Fruit fly (Drosophila melanogaster) whole organism, adult: ENCODE results near the gene CG42393.
A peak's percentile ranks its signal among the peaks of the same experiment; 100 is the strongest.

Experiments used
- CG11617 ChIP-seq: fragments of 200-800 bp; sonication (Bioruptor generic); optimal IDR thresholded peaks from 2 replicates; lab custom pipeline; 2017; ENCODE audit warnings: mild to moderate bottlenecking, missing biosample characterization, missing genetic modification reagents, missing genetic modification characterization
- CG12768 ChIP-seq: fragments of 200-800 bp; sonication (Bioruptor generic); optimal IDR thresholded peaks from 2 replicates; lab custom pipeline; 2017; ENCODE audit warnings: missing biosample characterization, missing genetic modification characterization, mild to moderate bottlenecking, moderate library complexity, missing genetic modification reagents
- CG14711 ChIP-seq: fragments of 200-800 bp; sonication (Bioruptor generic); optimal IDR thresholded peaks from 2 replicates; lab custom pipeline; 2018; ENCODE audit warnings: missing biosample characterization, mild to moderate bottlenecking, missing genetic modification characterization, moderate library complexity
- CG1620 ChIP-seq: fragments of 200-800 bp; sonication (Bioruptor generic); optimal IDR thresholded peaks from 2 replicates; lab custom pipeline; 2016; ENCODE audit warnings: missing biosample characterization, missing genetic modification characterization
- CG33017 ChIP-seq: fragments of 200-800 bp; sonication (Bioruptor generic); optimal IDR thresholded peaks from 2 replicates; lab custom pipeline; 2018; ENCODE audit warnings: missing biosample characterization, mild to moderate bottlenecking, missing genetic modification characterization, moderate library complexity
- CG5204 ChIP-seq: fragments of 200-800 bp; sonication (Bioruptor generic); optimal IDR thresholded peaks from 2 replicates; lab custom pipeline; 2016; ENCODE audit warnings: missing biosample characterization, missing genetic modification characterization
- CG7045 ChIP-seq: fragments of 200-800 bp; sonication (Bioruptor generic); optimal IDR thresholded peaks from 2 replicates; lab custom pipeline; 2017; ENCODE audit warnings: missing biosample characterization, mild to moderate bottlenecking, missing genetic modification characterization
- CG7101 ChIP-seq: fragments of 200-800 bp; sonication (Bioruptor generic); optimal IDR thresholded peaks from 2 replicates; lab custom pipeline; 2018; ENCODE audit warnings: missing biosample characterization, mild to moderate bottlenecking, missing genetic modification characterization, moderate library complexity
- Clk ChIP-seq: fragments of 200-800 bp; sonication (Bioruptor generic); optimal IDR thresholded peaks from 2 replicates; lab custom pipeline; 2017; ENCODE audit warnings: missing biosample characterization, missing genetic modification characterization
- Crg-1 ChIP-seq: fragments of 200-800 bp; sonication (Bioruptor generic); optimal IDR thresholded peaks from 2 replicates; lab custom pipeline; 2016; ENCODE audit warnings: missing biosample characterization, missing genetic modification characterization
- Hr96 ChIP-seq: fragments of 200-800 bp; sonication (Bioruptor generic); optimal IDR thresholded peaks from 2 replicates; lab custom pipeline; 2016; ENCODE audit warnings: missing biosample characterization, missing genetic modification characterization
- Mnt ChIP-seq: fragments of 200-800 bp; sonication (Bioruptor generic); optimal IDR thresholded peaks from 2 replicates; lab custom pipeline; 2016; ENCODE audit warnings: missing biosample characterization, mild to moderate bottlenecking, missing genetic modification characterization
- bab1 ChIP-seq: fragments of 200-800 bp; sonication (Bioruptor generic); optimal IDR thresholded peaks from 3 replicates; lab custom pipeline; 2019; ENCODE audit warnings: missing biosample characterization, mild to moderate bottlenecking, missing genetic modification characterization, moderate library complexity
- cic ChIP-seq: fragments of 200-800 bp; sonication (Bioruptor generic); optimal IDR thresholded peaks from 2 replicates; lab custom pipeline; 2017; ENCODE audit warnings: missing biosample characterization, mild to moderate bottlenecking, missing genetic modification characterization, moderate library complexity
- cnc ChIP-seq, 2 experiments: fragments of >200 bp; optimal IDR thresholded peaks; 2 replicates each; lab custom pipeline; 2017
- kay ChIP-seq: fragments of 200-800 bp; sonication (Bioruptor generic); peaks from one replicate; lab custom pipeline; 2016; ENCODE audit warnings: missing biosample characterization, missing genetic modification characterization, borderline replicate concordance
- ovo ChIP-seq: fragments of 200-800 bp; sonication (Bioruptor generic); optimal IDR thresholded peaks from 2 replicates; lab custom pipeline; 2016; ENCODE audit warnings: missing biosample characterization, missing genetic modification characterization
- pad ChIP-seq: fragments of 200-800 bp; sonication (Bioruptor generic); optimal IDR thresholded peaks from 3 replicates; lab custom pipeline; 2017; ENCODE audit warnings: missing biosample characterization, missing genetic modification characterization, mild to moderate bottlenecking, moderate library complexity, missing genetic modification reagents
- tj ChIP-seq: fragments of 200-800 bp; sonication (Bioruptor generic); optimal IDR thresholded peaks from 3 replicates; lab custom pipeline; 2017; ENCODE audit warnings: missing biosample characterization, mild to moderate bottlenecking, missing genetic modification characterization, moderate library complexity

The CG42393 gene

DNA sequence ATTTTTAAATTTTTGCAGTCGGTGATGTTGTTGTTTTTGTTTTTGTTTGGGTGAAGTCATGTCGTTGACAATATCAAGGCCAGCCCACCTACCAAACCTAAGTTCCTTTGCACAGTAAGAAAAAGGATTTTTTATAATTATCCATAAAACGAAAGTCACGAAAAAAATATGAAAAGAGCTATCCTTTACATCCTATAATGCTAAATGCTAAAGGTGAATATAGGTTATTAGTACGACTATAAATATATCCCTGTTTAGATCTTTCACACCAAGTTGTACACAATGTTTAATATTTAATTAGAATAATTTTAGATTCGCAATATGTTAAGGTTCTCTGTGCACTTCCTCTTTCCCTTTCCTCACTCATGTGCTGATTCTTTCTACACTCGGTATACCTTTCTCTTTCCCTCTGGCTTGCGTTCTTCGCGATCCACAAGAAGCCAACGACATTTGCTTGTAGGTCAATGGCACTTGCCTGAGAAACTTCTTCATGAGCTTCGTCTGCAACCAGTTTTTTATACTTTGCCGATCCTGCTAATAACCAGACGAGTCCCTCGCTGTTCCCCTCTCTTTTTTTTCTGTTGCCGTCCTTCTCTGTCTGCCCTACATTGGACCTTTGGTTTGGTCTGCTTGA, 5.0 kb upstream of the CG42393 start:
- TF ChIP-seq CG7045 (GFP tag; lab: Kevin White, UChicago) (no peak), kay (GFP tag; lab: Kevin White, UChicago) (peak; percentile 39), CG12768 (GFP tag; lab: Kevin White, UChicago) (no peak)

DNA sequence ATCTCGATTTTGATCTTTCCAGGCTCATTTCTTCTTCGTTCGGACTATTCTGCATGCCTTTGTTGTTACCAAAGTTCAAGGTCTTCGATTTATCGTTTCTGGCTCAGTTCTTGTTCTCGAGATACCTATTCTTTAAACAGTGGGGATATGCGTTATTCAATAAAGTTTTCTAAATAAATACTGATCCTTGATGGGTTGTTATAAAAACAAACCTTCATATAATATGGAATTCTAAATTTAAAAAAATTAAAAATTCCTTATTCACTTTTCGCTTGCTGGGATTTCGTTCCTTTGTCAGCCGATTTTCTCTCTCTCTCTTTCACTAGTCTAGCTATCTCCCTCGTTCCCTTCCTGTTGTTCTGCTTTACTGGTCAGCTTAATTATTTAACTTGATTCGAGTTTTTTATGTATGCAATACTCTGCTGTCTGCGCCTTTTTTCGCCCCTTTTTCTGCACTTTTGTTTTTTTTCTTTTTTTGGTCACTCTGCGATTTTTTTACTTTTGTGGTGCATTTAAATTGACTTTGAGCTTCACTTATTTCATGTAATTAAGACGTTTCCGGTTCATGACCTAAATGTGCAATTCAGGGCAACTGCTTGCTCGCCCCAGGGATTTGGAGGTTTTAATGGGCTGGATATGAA, 4.3 kb upstream of the CG42393 start:
- TF ChIP-seq CG7045 (GFP tag; lab: Kevin White, UChicago) (no peak), kay (GFP tag; lab: Kevin White, UChicago) (peak; percentile 88)

DNA sequence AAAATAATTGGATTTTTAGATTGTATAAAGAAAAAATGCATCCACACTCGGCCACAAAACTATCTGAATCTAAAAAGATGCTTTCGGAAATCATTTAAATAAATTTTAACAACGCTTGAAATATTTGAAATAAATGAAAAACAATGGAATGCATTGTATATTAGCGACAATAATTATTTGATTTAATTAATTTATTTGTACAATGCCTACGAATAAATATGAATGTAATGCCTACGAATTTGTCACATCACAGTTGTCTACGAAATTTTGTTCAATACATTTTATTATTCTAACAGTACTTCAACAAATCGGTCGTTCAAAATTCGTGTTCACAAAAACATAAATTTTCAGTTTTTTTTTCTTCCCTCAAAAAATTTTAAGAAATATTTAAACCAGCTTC, 2.5 kb upstream of the CG42393 start, which contains the start of gene CG32192:
Gene CG32192, plus strand, starts transcription at position 301 of the 400 bp plus-strand sequence.
- TF ChIP-seq CG14711 (tag; lab: Kevin White, UChicago) = no peak
- TF ChIP-seq Clk (GFP tag; lab: Kevin White, UChicago) = no peak
- TF ChIP-seq CG7101 (tag; lab: Kevin White, UChicago) = no peak
- TF ChIP-seq Crg-1 (GFP tag; lab: Kevin White, UChicago) = no peak

DNA sequence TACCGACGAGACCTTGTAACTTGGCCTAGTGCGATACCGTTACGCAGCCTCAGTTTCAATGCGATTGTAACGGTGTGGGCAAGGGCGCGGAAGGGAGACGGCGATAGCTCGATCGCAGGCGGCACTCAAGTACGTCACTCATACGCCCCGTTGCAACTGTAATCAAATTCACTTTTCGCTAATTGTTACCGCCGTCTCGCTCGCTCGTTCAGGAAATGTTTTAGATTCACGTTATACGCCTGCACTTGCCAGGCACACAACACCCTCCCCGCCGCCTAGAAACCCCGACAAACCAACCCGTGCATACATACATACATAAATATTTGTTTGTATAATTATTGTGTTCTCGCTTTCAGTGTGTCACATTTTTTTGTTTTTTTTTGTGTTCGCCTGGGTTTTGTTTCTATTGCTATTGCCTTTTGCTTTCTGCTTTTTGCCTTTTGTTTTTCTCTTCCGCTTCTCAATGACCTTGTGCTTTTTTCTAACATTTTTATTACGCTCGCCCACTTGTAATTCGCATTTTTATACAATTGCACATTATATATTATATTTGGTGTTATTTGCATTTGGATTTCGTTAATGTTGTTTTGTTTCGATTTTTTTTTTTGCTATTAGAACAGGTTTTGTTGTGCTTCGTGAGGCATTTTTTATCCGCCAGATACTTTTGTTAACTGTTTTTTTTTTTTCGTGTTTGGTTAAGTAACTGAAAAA, 2.0 kb downstream of the CG42393 start:
- peak; percentile 98 for TF ChIP-seq kay (GFP tag; lab: Kevin White, UChicago)
- TF ChIP-seq ovo = peak; percentile 98
- no peak for TF ChIP-seq cnc (optimal IDR thresholded peaks at IDR 0.05; lab: Kevin White, UChicago)
- peak; percentile 8 for TF ChIP-seq tj (GFP tag; lab: Kevin White, UChicago)
- no peak for TF ChIP-seq CG7101 (tag; lab: Kevin White, UChicago)
- TF ChIP-seq cic (GFP tag; lab: Kevin White, UChicago) = peak; percentile 82
- no peak for TF ChIP-seq CG1620 (GFP tag; lab: Kevin White, UChicago)
- TF ChIP-seq bab1 = no peak
- TF ChIP-seq Crg-1 (GFP tag; lab: Kevin White, UChicago) = no peak
- TF ChIP-seq CG5204 (GFP tag; lab: Kevin White, UChicago) = peak; percentile 0
- TF ChIP-seq CG14711 (tag; lab: Kevin White, UChicago) = no peak
- no peak for TF ChIP-seq Hr96
- no peak for TF ChIP-seq pad (GFP tag; lab: Kevin White, UChicago)
- peak; percentile 34 for TF ChIP-seq Mnt (GFP tag; lab: Kevin White, UChicago)
- TF ChIP-seq CG33017 (tag; lab: Kevin White, UChicago) = peak; percentile 38
- no peak for TF ChIP-seq Clk (GFP tag; lab: Kevin White, UChicago)
- peak; percentile 12 for TF ChIP-seq CG7045 (GFP tag; lab: Kevin White, UChicago)
- TF ChIP-seq CG12768 (GFP tag; lab: Kevin White, UChicago) = peak; percentile 59
- TF ChIP-seq CG11617 (GFP tag; lab: Kevin White, UChicago) = peak; percentile 16

DNA sequence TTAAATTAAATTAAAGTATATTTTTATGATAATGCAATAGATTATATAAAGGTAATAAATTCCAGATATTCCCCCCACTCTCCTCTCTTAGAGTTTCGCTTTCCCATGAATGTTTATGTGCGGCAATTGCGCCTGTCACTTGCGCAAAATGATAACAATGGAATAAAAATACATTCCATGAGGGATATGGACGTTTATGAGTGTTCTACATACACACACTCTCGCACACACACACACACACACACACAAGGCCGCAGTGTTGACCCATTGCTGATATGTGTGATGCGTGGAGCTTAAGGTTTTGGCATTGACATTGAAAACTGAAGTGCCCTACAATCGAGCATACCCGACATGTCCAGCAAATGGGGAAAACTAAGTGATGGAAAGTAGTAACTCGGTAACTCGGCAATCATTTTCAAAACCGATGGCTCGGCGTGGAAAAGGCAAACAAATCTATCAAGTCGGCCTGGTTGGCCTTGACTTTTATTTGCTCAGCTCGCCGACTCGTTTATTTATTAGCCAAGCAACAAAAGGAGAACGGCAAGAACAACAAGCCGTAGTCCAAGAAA, 4.1 kb downstream of the CG42393 start:
- peak; percentile 11 for TF ChIP-seq CG12768 (GFP tag; lab: Kevin White, UChicago)
- no peak for TF ChIP-seq cic (GFP tag; lab: Kevin White, UChicago)

DNA sequence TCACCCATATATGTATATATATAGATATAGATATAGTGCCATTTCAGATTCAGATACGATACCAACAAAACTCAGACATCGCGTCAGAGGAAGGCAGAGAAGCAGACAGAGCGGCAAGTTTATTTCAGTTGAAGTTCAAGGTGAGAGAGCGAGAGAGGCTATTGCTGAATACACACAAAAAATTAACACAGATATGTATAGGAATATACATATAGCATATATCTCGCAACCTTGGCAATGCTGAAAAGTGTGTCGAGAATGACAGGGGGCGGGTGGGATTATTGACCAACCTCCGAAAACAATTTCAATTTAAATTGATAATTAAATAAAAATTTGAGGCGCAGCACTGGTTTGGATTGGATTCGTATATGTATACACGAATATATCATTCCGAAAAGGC, 14.5 kb downstream of the CG42393 start:
- peak; percentile 29 for TF ChIP-seq tj (GFP tag; lab: Kevin White, UChicago)
- TF ChIP-seq ovo = no peak
- peak; percentile 47 for TF ChIP-seq kay (GFP tag; lab: Kevin White, UChicago)

DNA sequence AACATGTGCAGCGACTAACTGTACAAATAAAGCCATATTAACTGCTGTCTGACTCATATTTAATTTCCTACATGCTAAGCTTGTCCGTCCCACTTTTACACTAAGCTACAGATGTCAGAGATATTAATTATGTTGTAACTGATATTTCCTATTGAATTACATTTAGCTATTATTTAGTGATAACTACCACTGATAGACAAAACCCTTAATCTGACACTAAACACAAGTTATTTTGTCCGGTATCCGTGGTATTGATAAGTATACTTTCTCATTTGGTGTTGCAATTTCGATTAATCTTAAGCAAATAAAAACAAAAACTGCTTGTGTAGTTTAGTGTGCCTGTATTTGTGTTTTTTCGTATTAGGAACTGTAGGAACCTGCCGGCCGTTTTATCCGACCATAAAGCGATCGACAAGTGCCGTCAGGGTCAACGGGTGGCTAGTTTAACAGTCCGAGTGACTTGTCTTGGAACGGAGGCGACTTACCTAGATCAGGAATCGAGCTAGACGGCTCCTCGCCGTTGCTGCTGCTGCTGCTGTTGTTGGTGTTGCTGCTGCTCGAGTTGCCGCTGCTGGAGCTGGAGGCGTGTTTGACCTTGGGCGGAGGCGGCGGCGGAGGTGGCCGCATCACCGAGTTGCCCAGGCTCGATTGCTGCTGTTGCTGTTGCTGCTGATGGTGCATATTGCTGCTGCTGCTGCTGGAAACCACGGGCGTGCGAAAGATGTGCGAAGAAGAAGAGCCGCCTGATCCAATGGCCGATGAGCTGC, 15.4 kb downstream of the CG42393 start:
- no peak for TF ChIP-seq CG14711 (tag; lab: Kevin White, UChicago)
- no peak for TF ChIP-seq cnc (optimal IDR thresholded peaks at IDR 0.05; lab: Kevin White, UChicago)
- TF ChIP-seq CG33017 (tag; lab: Kevin White, UChicago) = no peak
- TF ChIP-seq CG7101 (tag; lab: Kevin White, UChicago) = no peak
- TF ChIP-seq CG1620 (GFP tag; lab: Kevin White, UChicago) = no peak
- TF ChIP-seq Crg-1 (GFP tag; lab: Kevin White, UChicago) = no peak
- no peak for TF ChIP-seq bab1
- TF ChIP-seq kay (GFP tag; lab: Kevin White, UChicago) = no peak
- TF ChIP-seq tj (GFP tag; lab: Kevin White, UChicago) = no peak
- no peak for TF ChIP-seq cic (GFP tag; lab: Kevin White, UChicago)
- no peak for TF ChIP-seq Clk (GFP tag; lab: Kevin White, UChicago)
- TF ChIP-seq Mnt (GFP tag; lab: Kevin White, UChicago) = no peak
- TF ChIP-seq Hr96 = no peak
- TF ChIP-seq CG7045 (GFP tag; lab: Kevin White, UChicago) = no peak
- no peak for TF ChIP-seq pad (GFP tag; lab: Kevin White, UChicago)
- no peak for TF ChIP-seq CG11617 (GFP tag; lab: Kevin White, UChicago)
- TF ChIP-seq CG5204 (GFP tag; lab: Kevin White, UChicago) = no peak
